Worm (Caenorhabditis elegans) whole organism, young adult: Measurements from ENCODE around the gene W04D2.4.

Experiments
- C17E4.6 ChIP-seq: fragments of 200-800 bp; sonication (Bioruptor generic); IDR thresholded peaks from 2 replicates; pipeline ENCODE4 v1.3.6; 2022; ENCODE audit warnings: missing genetic modification reagents, missing genetic modification characterization, missing compliant biosample characterization
- F23B12.7 ChIP-seq: sonication (generic microtip); optimal IDR thresholded peaks from 2 replicates; lab custom pipeline; 2017; ENCODE audit warnings: missing genetic modification characterization, mild to moderate bottlenecking, missing compliant biosample characterization, antibody characterized with exemption, moderate library complexity; ENCODE audit not compliant: insufficient read depth
- Y53G8AR.9 ChIP-seq: fragments of 200-800 bp; sonication (Bioruptor generic); conservative IDR thresholded peaks from 2 replicates; pipeline ENCODE4 v1.3.6; 2022; ENCODE audit warnings: missing genetic modification reagents, missing genetic modification characterization, missing compliant biosample characterization
- ZK185.1 ChIP-seq: sonication (generic microtip); optimal IDR thresholded peaks from 2 replicates; lab custom pipeline; 2016; ENCODE audit warnings: mild to moderate bottlenecking, missing genetic modification characterization, missing compliant biosample characterization; ENCODE audit not compliant: poor library complexity, severe bottlenecking
- akir-1 ChIP-seq: fragments of 200-800 bp; sonication (Bioruptor generic); optimal IDR thresholded peaks from 2 replicates; lab custom pipeline; 2018; ENCODE audit warnings: mild to moderate bottlenecking, missing genetic modification characterization, moderate library complexity, missing compliant biosample characterization
- attf-3 ChIP-seq: fragments of 200-800 bp; sonication (Bioruptor generic); conservative IDR thresholded peaks from 2 replicates; pipeline ENCODE4 v1.3.6; 2022; ENCODE audit warnings: missing genetic modification reagents, missing genetic modification characterization, missing compliant biosample characterization
- attf-5 ChIP-seq: fragments of 200-800 bp; sonication (Bioruptor generic); optimal IDR thresholded peaks from 2 replicates; lab custom pipeline; 2018; ENCODE audit warnings: mild to moderate bottlenecking, missing genetic modification characterization, missing compliant biosample characterization
- cebp-1 ChIP-seq, 2 experiments: fragments of 200-800 bp in 1 of 2; sonication (Bioruptor generic) in 1 of 2; sonication (generic microtip) in 1 of 2; IDR thresholded peaks in 1 of 2; optimal IDR thresholded peaks in 1 of 2; 2 replicates each; pipeline versions ENCODE4 v1.3.6 to Lab custom; 2017 to 2022; ENCODE audit warnings: missing compliant biosample characterization in 2 of 2, missing genetic modification characterization in 2 of 2, mild to moderate bottlenecking in 1 of 2, missing genetic modification reagents in 1 of 2, moderate library complexity in 1 of 2
- ceh-91 ChIP-seq: fragments of 200-800 bp; sonication (Bioruptor generic); IDR thresholded peaks from 2 replicates; pipeline ENCODE4 v1.3.6; 2022; ENCODE audit warnings: missing genetic modification reagents, missing genetic modification characterization, missing compliant biosample characterization
- dpff-1 ChIP-seq: sonication (generic microtip); optimal IDR thresholded peaks from 2 replicates; lab custom pipeline; 2017; ENCODE audit warnings: mild to moderate bottlenecking, missing genetic modification characterization, missing compliant biosample characterization
- gei-17 ChIP-seq: fragments of 200-800 bp; sonication (Bioruptor generic); optimal IDR thresholded peaks from 2 replicates; lab custom pipeline; 2018; ENCODE audit warnings: mild to moderate bottlenecking, missing genetic modification characterization, missing compliant biosample characterization
- hmg-1.2 ChIP-seq: fragments of 200-800 bp; sonication (Bioruptor generic); IDR thresholded peaks from 2 replicates; pipeline ENCODE4 v1.3.6; 2022; ENCODE audit warnings: missing genetic modification reagents, missing genetic modification characterization, missing compliant biosample characterization
- let-526 ChIP-seq: fragments of 200-800 bp; sonication (Bioruptor generic); IDR thresholded peaks from 2 replicates; pipeline ENCODE4 v1.3.6; 2022; ENCODE audit warnings: missing genetic modification reagents, missing genetic modification characterization, missing compliant biosample characterization
- let-607 ChIP-seq, 2 experiments: fragments of 200-800 bp in 1 of 2; sonication (Bioruptor generic) in 1 of 2; sonication (generic microtip) in 1 of 2; optimal IDR thresholded peaks; 2 replicates each; lab custom pipeline; 2016 to 2018; ENCODE audit warnings: mild to moderate bottlenecking in 2 of 2, missing compliant biosample characterization in 2 of 2, missing genetic modification characterization in 2 of 2, moderate library complexity in 2 of 2, missing genotype in 1 of 2
- lin-26 ChIP-seq: fragments of 200-800 bp; sonication (Bioruptor generic); IDR thresholded peaks from 2 replicates; pipeline ENCODE4 v1.3.6; 2022; ENCODE audit warnings: missing genetic modification reagents, missing genetic modification characterization, missing compliant biosample characterization
- lin-35 ChIP-seq, 3 experiments: fragments of 150-350 bp in 2 of 3; sonication (generic microtip) in 1 of 3; optimal IDR thresholded peaks; 2 replicates each; lab custom pipeline; 2014 to 2018; ENCODE audit warnings: missing biosample characterization in 3 of 3, missing genetic modification characterization in 3 of 3, missing genetic modification reagents in 3 of 3
- lin-40 ChIP-seq: sonication (generic microtip); optimal IDR thresholded peaks from 2 replicates; lab custom pipeline; 2016; ENCODE audit warnings: missing genetic modification characterization, mild to moderate bottlenecking, missing compliant biosample characterization, missing genotype, missing genetic modification reagents
- lin-54 ChIP-seq: fragments of 200-800 bp; sonication (Bioruptor generic); optimal IDR thresholded peaks from 2 replicates; lab custom pipeline; 2018; ENCODE audit warnings: mild to moderate bottlenecking, missing genetic modification characterization, missing compliant biosample characterization
- lsl-1 ChIP-seq: fragments of 200-800 bp; sonication (Bioruptor generic); optimal IDR thresholded peaks from 2 replicates; lab custom pipeline; 2018; ENCODE audit warnings: mild to moderate bottlenecking, missing genetic modification characterization, moderate library complexity, missing compliant biosample characterization
- mcd-1 ChIP-seq: fragments of 200-800 bp; sonication (Bioruptor generic); IDR thresholded peaks from 2 replicates; pipeline ENCODE4 v1.3.6; 2022; ENCODE audit warnings: missing genetic modification reagents, missing genetic modification characterization, missing compliant biosample characterization
- mel-28 ChIP-seq: sonication (generic microtip); optimal IDR thresholded peaks from 2 replicates; lab custom pipeline; 2016; ENCODE audit warnings: borderline replicate concordance, mild to moderate bottlenecking, missing genetic modification characterization, missing compliant biosample characterization
- mxl-1 ChIP-seq: sonication (generic microtip); optimal IDR thresholded peaks from 2 replicates; lab custom pipeline; 2016; ENCODE audit warnings: missing genetic modification characterization, missing compliant biosample characterization
- nhr-120 ChIP-seq: fragments of 200-800 bp; sonication (Bioruptor generic); IDR thresholded peaks from 2 replicates; pipeline ENCODE4 v1.3.6; 2022; ENCODE audit warnings: missing genetic modification characterization, missing compliant biosample characterization
- nhr-179 ChIP-seq: sonication (generic microtip); optimal IDR thresholded peaks from 2 replicates; lab custom pipeline; 2016; ENCODE audit warnings: mild to moderate bottlenecking, missing genetic modification characterization, missing compliant biosample characterization
- nhr-27 ChIP-seq: fragments of 200-800 bp; sonication (Bioruptor generic); optimal IDR thresholded peaks from 2 replicates; lab custom pipeline; 2018; ENCODE audit warnings: mild to moderate bottlenecking, missing genetic modification characterization, moderate library complexity, missing compliant biosample characterization
- pbrm-1 ChIP-seq: fragments of 200-800 bp; sonication (Bioruptor generic); IDR thresholded peaks from 2 replicates; pipeline ENCODE4 v1.3.6; 2022; ENCODE audit warnings: missing genetic modification reagents, missing genetic modification characterization, missing compliant biosample characterization
- pha-4 ChIP-seq: fragments of 150-350 bp; sonication (generic microtip); optimal IDR thresholded peaks from 2 replicates; lab custom pipeline; 2014; ENCODE audit warnings: missing biosample characterization, missing genetic modification reagents, missing genetic modification characterization
- rcor-1 ChIP-seq: fragments of 200-800 bp; sonication (Bioruptor generic); IDR thresholded peaks from 2 replicates; pipeline ENCODE4 v1.3.6; 2022; ENCODE audit warnings: missing genetic modification reagents, missing genetic modification characterization, missing compliant biosample characterization
- rec-8 ChIP-seq, 2 experiments: sonication (generic microtip); optimal IDR thresholded peaks; 2 replicates each; lab custom pipeline; 2016; ENCODE audit warnings: mild to moderate bottlenecking in 2 of 2, missing genetic modification characterization in 2 of 2, missing genetic modification reagents in 2 of 2, missing genotype in 2 of 2, missing biosample characterization in 1 of 2, missing compliant biosample characterization in 1 of 2, moderate library complexity in 1 of 2
- repo-1 ChIP-seq: sonication (generic microtip); optimal IDR thresholded peaks from 2 replicates; lab custom pipeline; 2017; ENCODE audit warnings: mild to moderate bottlenecking, missing genetic modification characterization, missing compliant biosample characterization
- snpc-4 ChIP-seq, 5 experiments: fragments of 150-350 bp in 1 of 5; sonication (generic microtip) in 4 of 5; optimal IDR thresholded peaks; 2 replicates each; lab custom pipeline; 2014 to 2018; ENCODE audit warnings: missing genetic modification characterization in 5 of 5, missing biosample characterization in 3 of 5, antibody characterized with exemption in 2 of 5, mild to moderate bottlenecking in 2 of 5, missing compliant biosample characterization in 2 of 5, missing genotype in 2 of 5, moderate library complexity in 2 of 5, missing genetic modification reagents in 1 of 5
- tbp1 ChIP-seq: fragments of 200-800 bp; sonication (Bioruptor generic); optimal IDR thresholded peaks from 2 replicates; lab custom pipeline; 2018; ENCODE audit warnings: mild to moderate bottlenecking, missing genetic modification characterization, missing compliant biosample characterization
- unc-130 ChIP-seq: sonication (generic microtip); optimal IDR thresholded peaks from 2 replicates; lab custom pipeline; 2016; ENCODE audit warnings: missing genetic modification reagents, missing genetic modification characterization, missing compliant biosample characterization
- ztf-18 ChIP-seq: sonication (generic microtip); optimal IDR thresholded peaks from 2 replicates; lab custom pipeline; 2016; ENCODE audit warnings: missing genotype, mild to moderate bottlenecking, missing genetic modification characterization, missing compliant biosample characterization
- ztf-25 ChIP-seq: fragments of 200-800 bp; sonication (Bioruptor generic); IDR thresholded peaks from 2 replicates; pipeline ENCODE4 v1.3.6; 2022; ENCODE audit warnings: missing genetic modification reagents, missing genetic modification characterization, missing compliant biosample characterization

W04D2.4 gene

ce11 chrV:12497725-12498263 is at the start of gene W04D2.4, which contains the start of gene rbm-25:
Gene W04D2.4, minus strand, starts transcription at chrV:12497755.
Gene rbm-25, plus strand, starts transcription at chrV:12498213.
- TF ChIP-seq lin-26 (GFP tag; lab: Robert Waterston, UW) (no peak), attf-3 (GFP tag; lab: Robert Waterston, UW) (peak; percentile 55), lin-35 (GFP tag; optimal IDR thresholded peaks at IDR 0.05; lab: Kevin White, UChicago) (peak in 1 of 3 experiments; percentile 67), Y53G8AR.9 (GFP tag; lab: Robert Waterston, UW) (0 out of 2 replicates have a peak, but pooled peaks have one; percentile 53), rec-8 (tag; optimal IDR thresholded peaks at IDR 0.05; lab: Kevin White, UChicago) (no peak), pbrm-1 (GFP tag; lab: Robert Waterston, UW) (peak; percentile 63; the same call in 1 of the 2 replicates), lin-54 (peak; percentile 38), ZK185.1 (tag; lab: Kevin White, UChicago) (peak; percentile 42), gei-17 (GFP tag; lab: Kevin White, UChicago) (no peak), F23B12.7 (peak; percentile 9), C17E4.6 (no peak), nhr-27 (no peak), nhr-179 (tag; lab: Kevin White, UChicago) (no peak), lsl-1 (GFP tag; lab: Kevin White, UChicago) (peak; percentile 1), ztf-18 (tag; lab: Kevin White, UChicago) (peak; percentile 94), snpc-4 (GFP tag; optimal IDR thresholded peaks at IDR 0.05; lab: Kevin White, UChicago) (peak; percentile 1), snpc-4 (tag; optimal IDR thresholded peaks at IDR 0.05; lab: Kevin White, UChicago) (peak in 3 of 4 experiments; percentile 80 to 81 (median 80)), akir-1 (peak; percentile 2), unc-130 (GFP tag; lab: Kevin White, UChicago) (no peak), hmg-1.2 (peak; percentile 16; the same call in 1 of the 2 replicates), attf-5 (GFP tag; lab: Kevin White, UChicago) (peak; percentile 52), mxl-1 (no peak), nhr-120 (GFP tag; lab: Robert Waterston, UW) (no peak), cebp-1 (GFP tag; IDR thresholded peaks at IDR 0.05; lab: Robert Waterston, UW) (no peak), cebp-1 (tag; optimal IDR thresholded peaks at IDR 0.05; lab: Kevin White, UChicago) (peak; percentile 67), dpff-1 (tag; lab: Kevin White, UChicago) (no peak), let-607 (tag; optimal IDR thresholded peaks at IDR 0.05; lab: Kevin White, UChicago) (peak in 1 of 2 experiments; percentile 9), mel-28 (tag; lab: Kevin White, UChicago) (no peak), ztf-25 (GFP tag; lab: Robert Waterston, UW) (no peak), ceh-91 (no peak), rcor-1 (GFP tag; lab: Robert Waterston, UW) (0 out of 2 replicates have a peak, but pooled peaks have one; percentile 25), mcd-1 (GFP tag; lab: Robert Waterston, UW) (peak; percentile 71), pha-4 (no peak), tbp1 (GFP tag; lab: Kevin White, UChicago) (peak; percentile 24), repo-1 (no peak), lin-40 (peak; percentile 83), let-526 (no peak)
